Fruit fly (Drosophila melanogaster): ENCODE data around the gene CG9692.

- TF ChIP-seq Myc (optimal IDR thresholded peaks at IDR 0.05): no peak
- TF ChIP-seq psq (optimal IDR thresholded peaks at IDR 0.05): no peak
These were observed 23.3 kb downstream of the CG9692 start, which contains the start of gene PGRP-SB1 for dm6 chr3L:16727939-16728635.
